Worm (Caenorhabditis elegans) whole organism, mixed stage, embryonic: ENCODE results near the gene ZK1251.3.

Source experiments
- M03D4.4 ChIP-seq: sonication (generic microtip); optimal IDR thresholded peaks from 2 replicates; lab custom pipeline; 2017; ENCODE audit warnings: mild to moderate bottlenecking, missing genetic modification characterization, missing compliant biosample characterization
- blmp-1 ChIP-seq: fragments of 150-350 bp; optimal IDR thresholded peaks from 2 replicates; lab custom pipeline; 2014; ENCODE audit warnings: missing biosample characterization, missing genetic modification characterization
- ceh-43 ChIP-seq: fragments of 200-800 bp; sonication (Bioruptor generic); optimal IDR thresholded peaks from 2 replicates; lab custom pipeline; 2018; ENCODE audit warnings: mild to moderate bottlenecking, missing genetic modification characterization, moderate library complexity, missing compliant biosample characterization
- ces-1 ChIP-seq: fragments of 150-350 bp; optimal IDR thresholded peaks from 2 replicates; lab custom pipeline; 2014; ENCODE audit warnings: missing biosample characterization, missing genetic modification reagents, missing genetic modification characterization
- cnd-1 ChIP-seq: fragments of 200-800 bp; sonication (Bioruptor generic); optimal IDR thresholded peaks from 2 replicates; lab custom pipeline; 2018; ENCODE audit warnings: mild to moderate bottlenecking, missing genetic modification characterization, missing compliant biosample characterization
- drap-1 ChIP-seq: fragments of 200-800 bp; sonication (Bioruptor generic); optimal IDR thresholded peaks from 3 replicates; lab custom pipeline; 2018; ENCODE audit warnings: mild to moderate bottlenecking, missing genetic modification characterization, missing compliant biosample characterization
- elt-1 ChIP-seq: sonication (generic microtip); optimal IDR thresholded peaks from 2 replicates; lab custom pipeline; 2017; ENCODE audit warnings: missing genetic modification characterization, mild to moderate bottlenecking, missing compliant biosample characterization, antibody characterized with exemption, moderate library complexity, borderline replicate concordance; ENCODE audit not compliant: insufficient read depth
- elt-3 ChIP-seq: fragments of 150-350 bp; optimal IDR thresholded peaks from 2 replicates; lab custom pipeline; 2014; ENCODE audit warnings: missing biosample characterization, missing genetic modification characterization
- ham-2 ChIP-seq: fragments of 200-800 bp; sonication (Bioruptor generic); optimal IDR thresholded peaks from 2 replicates; lab custom pipeline; 2018; ENCODE audit warnings: mild to moderate bottlenecking, missing genetic modification characterization, missing compliant biosample characterization
- hlh-1 ChIP-seq: fragments of 150-350 bp; optimal IDR thresholded peaks from 2 replicates; lab custom pipeline; 2014; ENCODE audit warnings: missing biosample characterization, missing genetic modification reagents, missing genetic modification characterization
- lin-13 ChIP-seq: fragments of 150-350 bp; optimal IDR thresholded peaks from 2 replicates; lab custom pipeline; 2014; ENCODE audit warnings: missing biosample characterization, missing genetic modification characterization
- lin-32 ChIP-seq: fragments of 200-800 bp; sonication (Bioruptor generic); optimal IDR thresholded peaks from 2 replicates; lab custom pipeline; 2018; ENCODE audit warnings: mild to moderate bottlenecking, missing genetic modification characterization, missing compliant biosample characterization
- lsy-2 ChIP-seq: fragments of 150-350 bp; optimal IDR thresholded peaks from 2 replicates; lab custom pipeline; 2014; ENCODE audit warnings: missing biosample characterization, missing genetic modification characterization
- mab-5 ChIP-seq: fragments of 150-350 bp; optimal IDR thresholded peaks from 2 replicates; lab custom pipeline; 2014; ENCODE audit warnings: missing biosample characterization, missing genetic modification characterization
- mep-1 ChIP-seq: fragments of 150-350 bp; optimal IDR thresholded peaks from 2 replicates; lab custom pipeline; 2017; ENCODE audit warnings: missing biosample characterization, missing genetic modification reagents, missing genetic modification characterization, inconsistent platforms
- mls-2 ChIP-seq: sonication (generic microtip); optimal IDR thresholded peaks from 2 replicates; lab custom pipeline; 2016; ENCODE audit warnings: mild to moderate bottlenecking, missing genetic modification characterization, moderate library complexity, missing compliant biosample characterization
- nhr-237 ChIP-seq: fragments of 150-350 bp; optimal IDR thresholded peaks from 2 replicates; lab custom pipeline; 2014; ENCODE audit warnings: missing biosample characterization, missing genetic modification characterization
- nhr-28 ChIP-seq: fragments of 150-350 bp; optimal IDR thresholded peaks from 2 replicates; lab custom pipeline; 2014; ENCODE audit warnings: missing biosample characterization, missing genetic modification characterization
- nhr-76 ChIP-seq: sonication (generic microtip); optimal IDR thresholded peaks from 2 replicates; lab custom pipeline; 2017; ENCODE audit warnings: missing biosample characterization, missing genetic modification characterization
- pha-4 ChIP-seq: fragments of 150-350 bp; optimal IDR thresholded peaks from 2 replicates; lab custom pipeline; 2018; ENCODE audit warnings: missing biosample characterization, missing genetic modification reagents, missing genetic modification characterization
- sem-2 ChIP-seq: fragments of 200-800 bp; sonication (Bioruptor generic); optimal IDR thresholded peaks from 2 replicates; lab custom pipeline; 2018; ENCODE audit warnings: mild to moderate bottlenecking, missing genetic modification characterization, missing compliant biosample characterization
- snpc-4 ChIP-seq: fragments of 150-350 bp; optimal IDR thresholded peaks from 2 replicates; lab custom pipeline; 2014; ENCODE audit warnings: missing biosample characterization, missing genetic modification characterization
- sptf-1 ChIP-seq: sonication (generic microtip); optimal IDR thresholded peaks from 2 replicates; lab custom pipeline; 2017; ENCODE audit warnings: mild to moderate bottlenecking, missing genetic modification characterization, moderate library complexity, missing compliant biosample characterization
- tbx-8 ChIP-seq: fragments of 200-800 bp; sonication (Bioruptor generic); optimal IDR thresholded peaks from 2 replicates; lab custom pipeline; 2018; ENCODE audit warnings: mild to moderate bottlenecking, missing genetic modification characterization, moderate library complexity, missing compliant biosample characterization
- unc-120 ChIP-seq: sonication (generic microtip); optimal IDR thresholded peaks from 2 replicates; lab custom pipeline; 2017; ENCODE audit warnings: missing genetic modification characterization, missing compliant biosample characterization; ENCODE audit not compliant: poor library complexity, severe bottlenecking
- unc-39 ChIP-seq: fragments of 150-350 bp; optimal IDR thresholded peaks from 2 replicates; lab custom pipeline; 2014; ENCODE audit warnings: missing biosample characterization, missing genetic modification characterization
- unc-62 ChIP-seq: fragments of 150-350 bp; optimal IDR thresholded peaks from 2 replicates; lab custom pipeline; 2014; ENCODE audit warnings: missing biosample characterization, missing genetic modification reagents, missing genetic modification characterization
- zip-8 ChIP-seq: fragments of 150-350 bp; optimal IDR thresholded peaks from 2 replicates; lab custom pipeline; 2014; ENCODE audit warnings: missing biosample characterization, missing genetic modification characterization
- ztf-11 ChIP-seq: fragments of 150-350 bp; optimal IDR thresholded peaks from 2 replicates; lab custom pipeline; 2014; ENCODE audit warnings: missing biosample characterization, missing genetic modification characterization

ZK1251.3 gene

DNA sequence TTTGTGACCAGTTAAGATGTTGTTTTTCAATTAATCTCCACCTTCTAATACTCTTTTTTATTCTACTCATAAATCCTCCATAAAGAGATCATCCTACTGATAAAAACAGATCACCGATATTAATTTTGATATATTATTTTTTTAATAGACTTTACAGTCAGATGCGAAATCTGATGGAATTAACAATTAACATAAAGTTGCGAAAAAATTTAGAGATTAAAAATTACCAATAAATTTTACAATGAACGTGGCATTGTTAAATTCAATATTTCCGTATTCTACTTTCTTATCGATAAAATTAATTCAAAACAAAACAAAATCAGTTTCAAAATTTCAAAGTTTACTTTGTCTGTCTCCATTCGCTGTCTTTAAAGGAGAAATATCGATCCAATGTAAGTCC, 29.3 kb downstream of the ZK1251.3 start, which contains the start of gene K01H12.4:
Gene K01H12.4 (plus strand): TSS at position 301 of the 400 bp plus-strand sequence.
- TF ChIP-seq sptf-1 (tag; lab: Kevin White, UChicago) (no peak), M03D4.4 (tag; lab: Kevin White, UChicago) (no peak), blmp-1 (tag; lab: Kevin White, UChicago) (no peak), elt-1 (tag; lab: Kevin White, UChicago) (no peak), zip-8 (tag; lab: Kevin White, UChicago) (no peak), sem-2 (GFP tag; lab: Kevin White, UChicago) (no peak), pha-4 (tag; lab: Kevin White, UChicago) (no peak), lsy-2 (tag; lab: Kevin White, UChicago) (no peak), lin-13 (no peak), ceh-43 (no peak)
- TF ChIP-seq, all 35 proteins: peak for 0

DNA sequence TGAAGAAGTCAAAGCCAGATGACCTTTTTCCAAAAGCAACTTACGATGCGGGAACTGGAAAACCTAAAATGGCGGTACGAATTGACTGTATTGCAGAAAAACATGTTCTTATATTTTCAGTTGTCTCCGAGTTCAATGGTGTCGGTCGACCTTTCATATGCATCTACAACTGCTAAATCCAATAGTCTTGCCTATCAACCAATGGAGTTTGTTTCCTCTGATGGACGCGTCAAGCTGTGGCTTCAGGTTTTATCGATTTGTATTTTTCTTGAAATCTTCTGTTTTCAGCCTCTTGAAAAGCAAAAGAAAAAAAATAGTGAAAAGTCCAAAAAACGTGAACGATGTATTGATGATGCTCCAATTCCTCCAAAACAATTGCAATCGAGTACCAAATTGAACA, 30.8 kb downstream of the ZK1251.3 start:
- TF ChIP-seq cnd-1 (tag; lab: Kevin White, UChicago) (no peak), lin-32 (GFP tag; lab: Kevin White, UChicago) (no peak), ztf-11 (tag; lab: Kevin White, UChicago) (no peak), sem-2 (GFP tag; lab: Kevin White, UChicago) (no peak), ces-1 (GFP tag; lab: Kevin White, UChicago) (no peak), mab-5 (no peak), nhr-237 (tag; lab: Kevin White, UChicago) (no peak), ham-2 (no peak), hlh-1 (tag; lab: Kevin White, UChicago) (no peak), unc-39 (tag; lab: Kevin White, UChicago) (no peak), mls-2 (tag; lab: Kevin White, UChicago) (no peak), M03D4.4 (tag; lab: Kevin White, UChicago) (no peak), drap-1 (GFP tag; lab: Kevin White, UChicago) (no peak), mep-1 (tag; lab: Kevin White, UChicago) (no peak), unc-62 (GFP tag; lab: Kevin White, UChicago) (no peak), nhr-28 (tag; lab: Kevin White, UChicago) (no peak), tbx-8 (GFP tag; lab: Kevin White, UChicago) (no peak), zip-8 (tag; lab: Kevin White, UChicago) (no peak), nhr-76 (tag; lab: Kevin White, UChicago) (no peak)
- TF ChIP-seq, all 35 proteins: peak for 0

DNA sequence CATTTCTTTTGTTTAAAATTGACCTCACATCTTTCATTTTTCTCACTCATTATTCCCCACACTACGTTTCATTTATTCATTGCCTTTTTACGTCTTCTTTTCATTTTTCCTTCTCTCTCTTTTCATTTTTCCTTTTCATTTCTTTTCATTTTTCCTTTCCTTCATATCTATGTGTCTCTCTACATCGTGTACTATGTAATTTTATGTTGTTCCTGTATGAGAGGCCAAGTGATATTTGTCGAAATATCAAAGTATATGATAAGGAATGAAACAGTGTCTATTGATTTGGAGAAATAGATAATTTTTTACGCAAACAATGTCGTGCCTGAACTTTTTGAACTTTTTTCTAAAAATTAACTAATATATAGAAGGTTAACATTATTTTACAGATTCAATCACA, 33.0 kb downstream of the ZK1251.3 start:
- TF ChIP-seq nhr-76 (tag; lab: Kevin White, UChicago) (no peak), blmp-1 (tag; lab: Kevin White, UChicago) (peak; percentile 92)

DNA sequence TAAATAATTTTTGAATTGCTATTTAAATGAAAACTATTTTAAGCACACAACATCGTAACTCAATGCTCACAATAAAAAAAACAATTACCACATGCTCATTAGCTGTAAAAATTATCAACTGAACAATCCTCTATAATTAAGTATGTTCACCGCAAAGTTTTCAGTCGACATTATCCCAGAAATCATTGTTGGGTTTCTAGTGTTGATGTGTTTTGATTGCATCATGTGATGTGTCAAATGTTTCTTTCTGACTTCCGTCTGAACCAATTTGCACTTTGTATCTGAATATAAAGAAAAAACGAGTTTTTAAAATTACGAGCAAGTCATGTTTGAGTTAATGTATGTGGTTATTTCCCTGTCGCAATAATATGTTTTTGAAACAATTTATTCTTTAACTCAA, 34.4 kb downstream of the ZK1251.3 start:
- TF ChIP-seq tbx-8 (GFP tag; lab: Kevin White, UChicago): no peak
- TF ChIP-seq lin-13: no peak
- no peak for TF ChIP-seq sem-2 (GFP tag; lab: Kevin White, UChicago)
- TF ChIP-seq ceh-43: no peak

DNA sequence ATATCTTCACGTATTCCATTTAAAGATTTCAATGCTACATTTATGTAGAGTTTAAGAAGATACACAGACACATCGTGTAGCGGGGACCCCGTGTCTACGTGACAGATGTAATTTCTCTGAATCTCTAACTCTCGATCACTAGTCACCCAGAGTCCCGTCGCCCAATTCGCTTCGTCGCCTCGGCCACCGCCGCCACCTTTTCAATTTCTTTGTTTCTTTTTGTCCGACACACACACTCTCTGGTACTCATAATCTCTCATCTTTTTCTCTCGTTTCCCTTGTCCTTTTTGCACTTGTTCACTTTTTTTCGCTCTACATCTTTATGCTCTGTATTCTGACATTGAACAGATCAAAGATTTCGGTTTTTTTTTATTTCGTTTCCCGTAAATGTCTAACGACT, 34.9 kb downstream of the ZK1251.3 start:
- TF ChIP-seq unc-39 (tag; lab: Kevin White, UChicago) (no peak), zip-8 (tag; lab: Kevin White, UChicago) (no peak), unc-120 (tag; lab: Kevin White, UChicago) (peak; percentile 75), unc-62 (GFP tag; lab: Kevin White, UChicago) (peak; percentile 75), mep-1 (tag; lab: Kevin White, UChicago) (peak; percentile 20), lsy-2 (tag; lab: Kevin White, UChicago) (peak; percentile 47)

DNA sequence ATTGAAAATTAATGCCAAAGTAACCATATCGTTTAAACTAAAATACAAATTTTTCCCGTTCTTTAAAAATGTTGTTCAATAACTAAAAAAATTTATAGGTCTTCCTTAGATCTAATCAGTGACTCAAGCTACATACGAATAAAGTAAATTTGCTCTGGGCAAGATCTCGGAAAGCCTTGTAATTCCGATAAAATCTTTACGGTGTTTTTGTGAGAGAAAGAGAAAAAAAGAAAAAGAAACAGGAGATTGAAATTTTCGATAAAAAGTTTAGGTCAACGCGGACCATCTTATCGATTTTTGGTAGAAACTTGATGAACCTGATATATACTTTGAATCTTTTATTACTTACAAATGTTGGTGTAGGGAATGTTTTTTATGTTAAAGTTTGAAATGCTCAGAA, 39.7 kb downstream of the ZK1251.3 start:
- TF ChIP-seq elt-3 (no peak), hlh-1 (tag; lab: Kevin White, UChicago) (no peak), snpc-4 (no peak), sptf-1 (tag; lab: Kevin White, UChicago) (no peak), blmp-1 (tag; lab: Kevin White, UChicago) (no peak), cnd-1 (tag; lab: Kevin White, UChicago) (no peak)
